Worm (Caenorhabditis elegans): Measurements from ENCODE around the gene F47B8.14.
A peak's percentile ranks its signal among the peaks of the same experiment; 100 is the strongest.
"Not testable (repeated sequence)": the region's sequence is repeated elsewhere in the genome, so short reads cannot be mapped to it uniquely, and the experiment has no call there.

The F47B8.14 gene

ce11 chrV:14274268-14274667 is 46.1 kb upstream of the F47B8.14 start, which contains the start of gene F40G12.7:
Gene F40G12.7 (plus strand): TSS chrV:14274568.
- not testable (repeated sequence) for TF ChIP-seq unc-98 (GFP tag; IDR thresholded peaks at IDR 0.05); irx-1 (tag; optimal IDR thresholded peaks at IDR 0.05); dsc-1 (tag; optimal IDR thresholded peaks at IDR 0.05)

- peak; percentile 40 for TF ChIP-seq snpc-4 (tag; optimal IDR thresholded peaks at IDR 0.05)
These were observed 42.9 kb upstream of the F47B8.14 start for ce11 chrV:14277456-14277855.

- no peak for TF ChIP-seq efl-1 (optimal IDR thresholded peaks at IDR 0.05)
- no peak for TF ChIP-seq efl-1 (GFP tag; optimal IDR thresholded peaks at IDR 0.05 in 1 of 2)
- no peak for TF ChIP-seq mep-1 (tag; optimal IDR thresholded peaks at IDR 0.05)
- no peak for TF ChIP-seq pax-3 (tag; optimal IDR thresholded peaks at IDR 0.05)
- TF ChIP-seq hpl-2 (GFP tag; optimal IDR thresholded peaks at IDR 0.05) = no peak
These were observed 40.6 kb upstream of the F47B8.14 start, which contains the start of gene srt-33 for ce11 chrV:14279777-14280176. Gene srt-33 (minus strand): TSS chrV:14279877.

ce11 chrV:14282222-14282709 is 38.1 kb upstream of the F47B8.14 start, which contains the start of the genes srt-74 and F40G12.9:
Gene srt-74 (minus strand): TSS chrV:14282322.
Gene F40G12.9 (plus strand): TSS chrV:14282659.
- TF ChIP-seq unc-62 (GFP tag; optimal IDR thresholded peaks at IDR 0.05) (no peak), ama-1 (optimal IDR thresholded peaks at IDR 0.05) (no peak), pax-3 (tag; optimal IDR thresholded peaks at IDR 0.05) (no peak), unc-86 (tag; optimal IDR thresholded peaks at IDR 0.05) (no peak), fkh-4 (tag; optimal IDR thresholded peaks at IDR 0.05; ENCODE audit: borderline replicate concordance) (no peak), egl-27 (tag; optimal IDR thresholded peaks at IDR 0.05) (no peak), isw-1 (GFP tag; IDR thresholded peaks at IDR 0.05) (no peak), ceh-82 (tag; optimal IDR thresholded peaks at IDR 0.05) (no peak), snpc-4 (tag; optimal IDR thresholded peaks at IDR 0.05) (no peak), hlh-4 (tag; optimal IDR thresholded peaks at IDR 0.05) (no peak), sox-4 (tag; optimal IDR thresholded peaks at IDR 0.05) (no peak), ceh-63 (GFP tag; optimal IDR thresholded peaks at IDR 0.05) (no peak), C16A3.4 (tag; optimal IDR thresholded peaks at IDR 0.05) (no peak), unc-98 (GFP tag; IDR thresholded peaks at IDR 0.05) (no peak), nhr-19 (GFP tag; conservative IDR thresholded peaks at IDR 0.05) (no peak), lin-39 (tag; optimal IDR thresholded peaks at IDR 0.05) (no peak), ceh-88 (GFP tag; IDR thresholded peaks at IDR 0.05) (no peak), ztf-4 (tag; optimal IDR thresholded peaks at IDR 0.05) (no peak), lin-14 (GFP tag; optimal IDR thresholded peaks at IDR 0.05) (no peak)

ce11 chrV:14283241-14283640 is 37.1 kb upstream of the F47B8.14 start, which contains the start of gene F40G12.10:
Gene F40G12.10 (plus strand): TSS chrV:14283541.
- TF ChIP-seq ceh-88 (GFP tag; IDR thresholded peaks at IDR 0.05) (no peak), nhr-90 (tag; optimal IDR thresholded peaks at IDR 0.05; ENCODE audit: poor library complexity) (no peak), fkh-4 (tag; optimal IDR thresholded peaks at IDR 0.05; ENCODE audit: borderline replicate concordance) (no peak), elt-2 (tag; optimal IDR thresholded peaks at IDR 0.05) (no peak), unc-98 (GFP tag; IDR thresholded peaks at IDR 0.05) (no peak), lsy-2 (tag; optimal IDR thresholded peaks at IDR 0.05) (no peak), lin-35 (GFP tag; optimal IDR thresholded peaks at IDR 0.05) (no peak), unc-130 (tag; optimal IDR thresholded peaks at IDR 0.05) (no peak), C34B4.2 (tag; optimal IDR thresholded peaks at IDR 0.05) (no peak)

- TF ChIP-seq nhr-85 (tag) (no peak), nhr-11 (tag; optimal IDR thresholded peaks at IDR 0.05) (no peak), rnt-1 (tag; optimal IDR thresholded peaks at IDR 0.05) (no peak), ceh-88 (GFP tag; IDR thresholded peaks at IDR 0.05) (no peak), dpl-1 (GFP tag; optimal IDR thresholded peaks at IDR 0.05) (no peak), nhr-90 (tag; optimal IDR thresholded peaks at IDR 0.05; ENCODE audit: poor library complexity) (no peak), Y116A8C.19 (tag; optimal IDR thresholded peaks at IDR 0.05; ENCODE audit: borderline replicate concordance) (no peak), ceh-63 (GFP tag; optimal IDR thresholded peaks at IDR 0.05) (no peak), isw-1 (GFP tag; IDR thresholded peaks at IDR 0.05) (no peak), lin-14 (GFP tag; optimal IDR thresholded peaks at IDR 0.05) (no peak), pag-3 (tag; optimal IDR thresholded peaks at IDR 0.05; ENCODE audit: borderline replicate concordance, insufficient read depth) (no peak), ceh-90 (tag; optimal IDR thresholded peaks at IDR 0.05) (no peak), pqm-1 (tag; optimal IDR thresholded peaks at IDR 0.05) (no peak), zag-1 (tag; optimal IDR thresholded peaks at IDR 0.05) (no peak), ceh-82 (tag; optimal IDR thresholded peaks at IDR 0.05) (no peak), lin-35 (GFP tag; optimal IDR thresholded peaks at IDR 0.05) (no peak), vab-15 (tag; optimal IDR thresholded peaks at IDR 0.05) (no peak), unc-30 (tag; optimal IDR thresholded peaks at IDR 0.05) (no peak)
These were observed 34.5 kb upstream of the F47B8.14 start, which contains the start of gene F40G12.11 for ce11 chrV:14285803-14286202. Gene F40G12.11 (plus strand): TSS chrV:14286171.

Measured in whole organism, L1 larva.